Fruit fly (Drosophila melanogaster): ENCODE data around the gene CG7168.

DNA sequence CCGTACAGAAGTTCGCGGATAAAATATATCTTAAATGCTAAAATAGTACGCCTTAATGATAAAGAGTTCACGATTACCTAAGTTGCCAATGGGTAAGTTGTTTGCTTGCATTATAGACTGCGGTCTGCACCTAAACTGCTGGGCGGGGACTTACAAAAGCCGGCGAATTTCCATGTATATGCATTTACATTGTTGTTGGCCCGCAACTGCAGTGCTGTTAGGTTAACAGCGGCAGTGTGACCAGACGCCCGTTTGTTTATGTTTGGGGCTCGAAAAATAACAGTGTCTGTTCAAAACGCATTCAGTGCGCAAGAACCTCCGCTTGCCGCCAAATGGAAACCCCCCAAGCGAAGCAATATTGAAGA, 26.0 kb downstream of the CG7168 start:
- TF ChIP-seq brk (GFP tag; optimal IDR thresholded peaks at IDR 0.05) = no peak
- no peak for TF ChIP-seq usp (GFP tag; optimal IDR thresholded peaks at IDR 0.05)

Data from whole organism, wandering third instar larva.